Worm (Caenorhabditis elegans): Measurements from ENCODE around the gene stg-2.

DNA sequence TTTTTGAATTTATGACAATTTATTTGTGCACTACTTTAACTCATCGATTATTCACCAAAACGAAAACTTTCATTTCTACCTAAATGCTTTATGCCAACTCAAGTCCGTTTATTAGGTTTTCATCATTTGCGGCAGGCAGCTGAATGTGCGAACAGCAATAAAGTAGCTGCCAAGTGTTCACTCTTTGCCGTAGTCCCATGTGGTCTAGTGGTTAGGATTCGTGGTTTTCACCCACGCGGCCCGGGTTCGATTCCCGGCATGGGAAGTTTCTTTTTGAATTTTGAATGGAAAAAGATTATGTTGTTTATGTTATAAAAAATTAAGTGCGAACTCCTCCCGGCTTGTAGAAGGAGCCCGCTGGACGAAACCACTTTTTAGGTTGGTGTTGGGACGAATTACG, 2.6 kb upstream of the stg-2 start:
- TF ChIP-seq flt-1 (GFP tag; IDR thresholded peaks at IDR 0.05) (peak; percentile 91), ama-1 (optimal IDR thresholded peaks at IDR 0.05) (no peak), tbx-37 (GFP tag; conservative IDR thresholded peaks at IDR 0.05) (peak; percentile 80), aly-1 (tag; optimal IDR thresholded peaks at IDR 0.05) (peak; percentile 89), ets-7 (tag; optimal IDR thresholded peaks at IDR 0.05) (peak; percentile 39), pes-1 (GFP tag; IDR thresholded peaks at IDR 0.05) (peak; percentile 92), sea-1 (GFP tag; conservative IDR thresholded peaks at IDR 0.05) (peak; percentile 93), B0310.2 (tag; optimal IDR thresholded peaks at IDR 0.05) (peak; percentile 71), hnd-1 (tag; optimal IDR thresholded peaks at IDR 0.05) (peak; percentile 70), hmbx-1 (tag; optimal IDR thresholded peaks at IDR 0.05) (peak; percentile 43)

Measured in whole organism, early embryonic.